Fruit fly (Drosophila melanogaster): ENCODE results near the gene Acp95EF.

Gene Acp95EF

dm6 chr3R:24263588-24264413 is 35.0 kb downstream of the Acp95EF start (continued):
- TF ChIP-seq hkb (optimal IDR thresholded peaks at IDR 0.05) (no peak), hkb (GFP tag; IDR thresholded peaks at IDR 0.05) (0 out of 2 replicates have a peak, but pooled peaks have one; percentile 9), lab (GFP tag; optimal IDR thresholded peaks at IDR 0.05) (peak; percentile 16), CG4404 (GFP tag; IDR thresholded peaks at IDR 0.05) (no peak), CG8290 (GFP tag; optimal IDR thresholded peaks at IDR 0.05) (no peak), CG8290 (tag; optimal IDR thresholded peaks at IDR 0.05) (peak in 1 of 2 experiments; percentile 23), CG11723 (GFP tag; optimal IDR thresholded peaks at IDR 0.05) (no peak), Ptx1 (GFP tag; IDR thresholded peaks at IDR 0.05) (no peak), Deaf1 (tag; optimal IDR thresholded peaks at IDR 0.05) (peak; percentile 92), bsh (GFP tag; optimal IDR thresholded peaks at IDR 0.05) (peak; percentile 4 to 11), Atf3 (GFP tag; optimal IDR thresholded peaks at IDR 0.05) (no peak), D19B (GFP tag; optimal IDR thresholded peaks at IDR 0.05) (peak; percentile 82), Sox102F (GFP tag; optimal IDR thresholded peaks at IDR 0.05) (peak; percentile 33), ac (GFP tag; optimal IDR thresholded peaks at IDR 0.05) (no peak), Med (GFP tag) (peak; percentile 71), inv (GFP tag; IDR thresholded peaks at IDR 0.05; ENCODE audit: partially characterized antibody) (peak; percentile 12; the same call in 1 of the 2 replicates), nmo (GFP tag; optimal IDR thresholded peaks at IDR 0.05) (no peak), CG12219 (GFP tag; optimal IDR thresholded peaks at IDR 0.05) (no peak), Fer1 (GFP tag; optimal IDR thresholded peaks at IDR 0.05) (peak; percentile 7), CG18011 (GFP tag; optimal IDR thresholded peaks at IDR 0.05) (no peak), CG32767 (GFP tag; IDR thresholded peaks at IDR 0.05) (no peak), cwo (GFP tag; optimal IDR thresholded peaks at IDR 0.05) (no peak), Six4 (GFP tag; optimal IDR thresholded peaks at IDR 0.05) (no peak), Bgb (GFP tag; IDR thresholded peaks at IDR 0.05; ENCODE audit: partially characterized antibody) (peak; percentile 17; the same call in 1 of the 2 replicates), chn (GFP tag; optimal IDR thresholded peaks at IDR 0.05) (no peak), toy (GFP tag; IDR thresholded peaks at IDR 0.05) (no peak), Pdp1 (GFP tag; optimal IDR thresholded peaks at IDR 0.05) (no peak), gem (tag; optimal IDR thresholded peaks at IDR 0.05) (peak; percentile 25), CG4360 (GFP tag; IDR thresholded peaks at IDR 0.05) (peak; percentile 49; the same call in 1 of the 2 replicates), Elba2 (GFP tag; optimal IDR thresholded peaks at IDR 0.05) (peak; percentile 4), Usf (GFP tag; optimal IDR thresholded peaks at IDR 0.05) (no peak), chinmo (GFP tag; IDR thresholded peaks at IDR 0.05; ENCODE audit: partially characterized antibody) (0 out of 4 replicates have a peak, but pooled peaks have one; percentile 42), Eip74EF (GFP tag; optimal IDR thresholded peaks at IDR 0.05) (peak in 1 of 2 experiments; percentile 17), row (GFP tag; IDR thresholded peaks at IDR 0.05) (peak; percentile 58; the same call in 2 of the 3 replicates), dan (GFP tag; IDR thresholded peaks at IDR 0.05) (no peak), ap (GFP tag; IDR thresholded peaks at IDR 0.05) (no peak), Opbp (GFP tag; IDR thresholded peaks at IDR 0.05; ENCODE audit: partially characterized antibody) (0 out of 3 replicates have a peak, but pooled peaks have one; percentile 13), CG6683 (GFP tag; optimal IDR thresholded peaks at IDR 0.05) (no peak), grau (tag; optimal IDR thresholded peaks at IDR 0.05) (peak; percentile 13), maf-S (GFP tag; optimal IDR thresholded peaks at IDR 0.05) (no peak), CG4854 (GFP tag; optimal IDR thresholded peaks at IDR 0.05) (no peak), onecut (GFP tag; IDR thresholded peaks at IDR 0.05) (no peak), CG11398 (GFP tag; optimal IDR thresholded peaks at IDR 0.05) (no peak), Bdp1 (GFP tag; optimal IDR thresholded peaks at IDR 0.05) (peak; percentile 58), H2.0 (GFP tag; IDR thresholded peaks at IDR 0.05) (no peak), lilli (GFP tag; optimal IDR thresholded peaks at IDR 0.05) (no peak), CG10654 (GFP tag; optimal IDR thresholded peaks at IDR 0.05) (no peak), PHDP (tag; optimal IDR thresholded peaks at IDR 0.05) (no peak)

All from whole organism, embryonic.